Fruit fly (Drosophila melanogaster) whole organism, prepupa: ENCODE results near the gene CG15731.

ENCODE experiments used
- CG10669 ChIP-seq: fragments of 200-800 bp; sonication (Bioruptor generic); optimal IDR thresholded peaks from 3 replicates; lab custom pipeline; 2018; ENCODE audit warnings: missing biosample characterization, mild to moderate bottlenecking, missing genetic modification characterization, moderate library complexity
- CG11294 ChIP-seq: fragments of 200-800 bp; sonication (Bioruptor generic); IDR thresholded peaks from 2 replicates; pipeline ENCODE4 v1.3.6; 2022; ENCODE audit warnings: missing biosample characterization, missing genetic modification characterization
- CG11762 ChIP-seq: fragments of 200-800 bp; sonication (Bioruptor generic); optimal IDR thresholded peaks from 3 replicates; lab custom pipeline; 2016; ENCODE audit warnings: missing biosample characterization, missing genetic modification characterization; ENCODE audit not compliant: insufficient read depth
- CG15336 ChIP-seq: fragments of 200-800 bp; sonication (Bioruptor generic); IDR thresholded peaks from 2 replicates; pipeline ENCODE4 v1.3.6; 2022; ENCODE audit warnings: missing biosample characterization, missing genetic modification characterization
- CG1621 ChIP-seq: fragments of 200-800 bp; sonication (Bioruptor generic); optimal IDR thresholded peaks from 3 replicates; lab custom pipeline; 2018; ENCODE audit warnings: missing biosample characterization, mild to moderate bottlenecking, missing genetic modification characterization
- CG16779 ChIP-seq: fragments of 200-800 bp; sonication (Bioruptor generic); optimal IDR thresholded peaks from 3 replicates; lab custom pipeline; 2017; ENCODE audit warnings: missing biosample characterization, mild to moderate bottlenecking, missing genetic modification characterization
- CG31627 ChIP-seq: fragments of 200-800 bp; sonication (Bioruptor generic); optimal IDR thresholded peaks from 3 replicates; lab custom pipeline; 2016; ENCODE audit warnings: missing biosample characterization, missing genetic modification characterization
- CG34406 ChIP-seq: fragments of 200-800 bp; sonication (Bioruptor generic); optimal IDR thresholded peaks from 3 replicates; lab custom pipeline; 2016; ENCODE audit warnings: missing biosample characterization, missing genetic modification characterization
- CG3919 ChIP-seq: fragments of 200-800 bp; sonication (Bioruptor generic); optimal IDR thresholded peaks from 3 replicates; lab custom pipeline; 2016; ENCODE audit warnings: missing biosample characterization, missing genetic modification characterization
- CG6276 ChIP-seq: fragments of 200-800 bp; sonication (Bioruptor generic); optimal IDR thresholded peaks from 2 replicates; lab custom pipeline; 2017; ENCODE audit warnings: missing biosample characterization, mild to moderate bottlenecking, missing genetic modification characterization
- CG6792 ChIP-seq: fragments of 200-800 bp; sonication (Bioruptor generic); optimal IDR thresholded peaks from 3 replicates; lab custom pipeline; 2016; ENCODE audit warnings: missing biosample characterization, missing genetic modification characterization
- CG6808 ChIP-seq: fragments of 200-800 bp; sonication (Bioruptor generic); optimal IDR thresholded peaks from 3 replicates; lab custom pipeline; 2017; ENCODE audit warnings: missing biosample characterization, missing genetic modification characterization, mild to moderate bottlenecking, moderate library complexity, missing genetic modification reagents
- CG6854 ChIP-seq: fragments of 200-800 bp; sonication (Bioruptor generic); optimal IDR thresholded peaks from 2 replicates; lab custom pipeline; 2017; ENCODE audit warnings: missing biosample characterization, mild to moderate bottlenecking, missing genetic modification characterization
- CG8319 ChIP-seq: fragments of 200-800 bp; sonication (Bioruptor generic); optimal IDR thresholded peaks from 3 replicates; lab custom pipeline; 2016; ENCODE audit warnings: missing biosample characterization, missing genetic modification characterization
- CG8632 ChIP-seq: fragments of 200-800 bp; sonication (Bioruptor generic); optimal IDR thresholded peaks from 3 replicates; lab custom pipeline; 2016; ENCODE audit warnings: missing biosample characterization, missing genetic modification characterization
- CG9139 ChIP-seq: fragments of 200-800 bp; sonication (Bioruptor generic); optimal IDR thresholded peaks from 3 replicates; lab custom pipeline; 2017; ENCODE audit warnings: missing biosample characterization, mild to moderate bottlenecking, missing genetic modification characterization
- Eip93F ChIP-seq: fragments of 200-800 bp; sonication (Bioruptor generic); optimal IDR thresholded peaks from 2 replicates; lab custom pipeline; 2016; ENCODE audit warnings: missing biosample characterization, mild to moderate bottlenecking, missing genetic modification characterization
- Ets96B ChIP-seq: fragments of 200-800 bp; optimal IDR thresholded peaks from 2 replicates; lab custom pipeline; 2019; ENCODE audit warnings: missing biosample characterization, mild to moderate bottlenecking, missing genetic modification characterization, moderate library complexity
- Hr39 ChIP-seq: fragments of 200-800 bp; sonication (Bioruptor generic); optimal IDR thresholded peaks from 2 replicates; lab custom pipeline; 2016; ENCODE audit warnings: missing biosample characterization, missing genetic modification characterization
- achi ChIP-seq: fragments of 200-800 bp; sonication (Bioruptor generic); optimal IDR thresholded peaks from 3 replicates; lab custom pipeline; 2016; ENCODE audit warnings: missing biosample characterization, missing genetic modification characterization
- dac ChIP-seq: fragments of 200-800 bp; sonication (Bioruptor generic); optimal IDR thresholded peaks from 2 replicates; lab custom pipeline; 2017; ENCODE audit warnings: missing biosample characterization, mild to moderate bottlenecking, missing genetic modification characterization
- dsx ChIP-seq: fragments of 200-800 bp; optimal IDR thresholded peaks from 3 replicates; lab custom pipeline; 2019; ENCODE audit warnings: missing biosample characterization, mild to moderate bottlenecking, missing genetic modification characterization, moderate library complexity; ENCODE audit not compliant: poor library complexity, severe bottlenecking
- eg ChIP-seq: fragments of 200-800 bp; sonication (Bioruptor generic); IDR thresholded peaks from 3 replicates; pipeline ENCODE4 v1.3.6; 2022; ENCODE audit warnings: missing biosample characterization, missing genetic modification characterization
- esn ChIP-seq: fragments of 200-800 bp; sonication (Bioruptor generic); optimal IDR thresholded peaks from 2 replicates; lab custom pipeline; 2016; ENCODE audit warnings: missing biosample characterization, mild to moderate bottlenecking, missing genetic modification characterization, moderate library complexity
- fd59A ChIP-seq: fragments of 200-800 bp; sonication (Bioruptor generic); optimal IDR thresholded peaks from 2 replicates; lab custom pipeline; 2017; ENCODE audit warnings: missing biosample characterization, mild to moderate bottlenecking, missing genetic modification characterization, missing genetic modification reagents
- fkh ChIP-seq: fragments of 200-800 bp; sonication (Bioruptor generic); optimal IDR thresholded peaks from 3 replicates; lab custom pipeline; 2017; ENCODE audit warnings: missing biosample characterization, mild to moderate bottlenecking, missing genetic modification characterization, moderate library complexity
- net ChIP-seq: fragments of 200-800 bp; sonication (Bioruptor generic); optimal IDR thresholded peaks from 3 replicates; lab custom pipeline; 2016; ENCODE audit warnings: missing biosample characterization, missing genetic modification characterization
- pdm3 ChIP-seq: fragments of 200-800 bp; sonication (Bioruptor generic); optimal IDR thresholded peaks from 3 replicates; lab custom pipeline; 2016; ENCODE audit warnings: missing biosample characterization, missing genetic modification characterization
- salr ChIP-seq, 2 experiments: fragments of 200-800 bp; sonication (Bioruptor generic); optimal IDR thresholded peaks; 3 replicates each; lab custom pipeline; 2016 to 2018; ENCODE audit warnings: missing biosample characterization in 2 of 2, missing genetic modification characterization in 2 of 2, mild to moderate bottlenecking in 1 of 2
- ss ChIP-seq, 2 experiments: fragments of 200-800 bp; sonication (Bioruptor generic); optimal IDR thresholded peaks; 2 replicates in 1 of 2; 3 replicates in 1 of 2; lab custom pipeline; 2017 to 2018; ENCODE audit warnings: mild to moderate bottlenecking in 2 of 2, missing biosample characterization in 2 of 2, missing genetic modification characterization in 2 of 2, moderate library complexity in 1 of 2
- svp ChIP-seq: fragments of 200-800 bp; sonication (Bioruptor generic); peaks from one replicate; lab custom pipeline; 2016; ENCODE audit warnings: missing biosample characterization, missing genetic modification characterization
- topi ChIP-seq: fragments of 200-800 bp; sonication (Bioruptor generic); optimal IDR thresholded peaks from 3 replicates; lab custom pipeline; 2016; ENCODE audit warnings: missing biosample characterization, missing genetic modification characterization

Gene CG15731

dm6 chrX:12496497-12496896 lies 38.9 kb upstream of the CG15731 start, which contains the start of gene Mks1:
Mks1 (minus strand) TSS chrX:12496597.
- TF ChIP-seq CG31627 = no peak
- TF ChIP-seq salr (GFP tag; optimal IDR thresholded peaks at IDR 0.05; lab: Kevin White, UChicago) = no peak
- TF ChIP-seq fd59A (GFP tag; lab: Kevin White, UChicago) = no peak
- no peak for TF ChIP-seq achi
- no peak for TF ChIP-seq Eip93F (GFP tag; lab: Kevin White, UChicago)
- no peak for TF ChIP-seq CG6276
- no peak for TF ChIP-seq CG6808
- TF ChIP-seq esn (GFP tag; lab: Kevin White, UChicago) = no peak
- TF ChIP-seq CG8632 (GFP tag; lab: Kevin White, UChicago) = no peak
- no peak for TF ChIP-seq CG16779 (tag; lab: Kevin White, UChicago)
- no peak for TF ChIP-seq topi (GFP tag; lab: Kevin White, UChicago)
- no peak for TF ChIP-seq net
- TF ChIP-seq pdm3 (GFP tag; lab: Kevin White, UChicago) = no peak
- no peak for TF ChIP-seq CG3919 (GFP tag; lab: Kevin White, UChicago)
- no peak for TF ChIP-seq CG6854 (GFP tag; lab: Kevin White, UChicago)
- no peak for TF ChIP-seq CG1621 (tag; lab: Kevin White, UChicago)
- TF ChIP-seq CG8319 (GFP tag; lab: Kevin White, UChicago) = no peak

- TF ChIP-seq dac (no peak), svp (peak; percentile 85)
Measured at dm6 chrX:12489991-12490390, 32.4 kb upstream of the CG15731 start, which contains the start of gene Lsp1alpha. Lsp1alpha (plus strand) TSS chrX:12490291.

dm6 chrX:12487485-12487884 lies 29.9 kb upstream of the CG15731 start:
- TF ChIP-seq CG6276 (no peak), CG34406 (no peak), CG11762 (GFP tag; lab: Kevin White, UChicago) (no peak), CG9139 (no peak), CG6792 (no peak), CG10669 (no peak)

dm6 chrX:12486294-12487020 lies 28.9 kb upstream of the CG15731 start, which contains the start of gene Cpr11A:
Cpr11A (plus strand) TSS chrX:12486970.
- TF ChIP-seq dac = no peak
- TF ChIP-seq eg = no peak
- TF ChIP-seq fd59A (GFP tag; lab: Kevin White, UChicago) = no peak
- TF ChIP-seq CG11294 = no peak
- no peak for TF ChIP-seq Hr39 (GFP tag; lab: Kevin White, UChicago)
- no peak for TF ChIP-seq Ets96B (tag; lab: Kevin White, UChicago)
- no peak for TF ChIP-seq ss (GFP tag; optimal IDR thresholded peaks at IDR 0.05; lab: Kevin White, UChicago)
- TF ChIP-seq dsx = no peak

- TF ChIP-seq CG15336 (GFP tag; lab: Robert Waterston, UW) (0 out of 2 replicates have a peak, but pooled peaks have one; percentile 26), fkh (GFP tag; lab: Kevin White, UChicago) (peak; percentile 74), Ets96B (tag; lab: Kevin White, UChicago) (no peak)
- TF ChIP-seq, all 60 proteins: peak for 2
Measured at dm6 chrX:12480282-12480681, 22.7 kb upstream of the CG15731 start.
